Worm (Caenorhabditis elegans): ENCODE data around the gene BE10.5.

- TF ChIP-seq ztf-11 (tag; optimal IDR thresholded peaks at IDR 0.05): no peak
- no peak for TF ChIP-seq lin-13 (GFP tag; optimal IDR thresholded peaks at IDR 0.05)
- peak; percentile 24 for TF ChIP-seq T20F7.1 (GFP tag; optimal IDR thresholded peaks at IDR 0.05)
- TF ChIP-seq nhr-77 (tag; optimal IDR thresholded peaks at IDR 0.05): peak; percentile 68
- TF ChIP-seq T26A8.4 (GFP tag; IDR thresholded peaks at IDR 0.05): no peak
- no peak for TF ChIP-seq unc-130 (GFP tag; optimal IDR thresholded peaks at IDR 0.05)
Measured at ce11 chrIII:12838913-12839366, 32.3 kb upstream of the BE10.5 start, which contains the start of gene Y37D8A.4.
